Fruit fly (Drosophila melanogaster) whole organism, adult: ENCODE data around the gene CG7320.

Experiments used
- CG11617 ChIP-seq: fragments of 200-800 bp; sonication (Bioruptor generic); optimal IDR thresholded peaks from 2 replicates; lab custom pipeline; 2017; ENCODE audit warnings: mild to moderate bottlenecking, missing biosample characterization, missing genetic modification reagents, missing genetic modification characterization
- CG12768 ChIP-seq: fragments of 200-800 bp; sonication (Bioruptor generic); optimal IDR thresholded peaks from 2 replicates; lab custom pipeline; 2017; ENCODE audit warnings: missing biosample characterization, missing genetic modification characterization, mild to moderate bottlenecking, moderate library complexity, missing genetic modification reagents
- CG14711 ChIP-seq: fragments of 200-800 bp; sonication (Bioruptor generic); optimal IDR thresholded peaks from 2 replicates; lab custom pipeline; 2018; ENCODE audit warnings: missing biosample characterization, mild to moderate bottlenecking, missing genetic modification characterization, moderate library complexity
- CG1620 ChIP-seq: fragments of 200-800 bp; sonication (Bioruptor generic); optimal IDR thresholded peaks from 2 replicates; lab custom pipeline; 2016; ENCODE audit warnings: missing biosample characterization, missing genetic modification characterization
- CG33017 ChIP-seq: fragments of 200-800 bp; sonication (Bioruptor generic); optimal IDR thresholded peaks from 2 replicates; lab custom pipeline; 2018; ENCODE audit warnings: missing biosample characterization, mild to moderate bottlenecking, missing genetic modification characterization, moderate library complexity
- CG5204 ChIP-seq: fragments of 200-800 bp; sonication (Bioruptor generic); optimal IDR thresholded peaks from 2 replicates; lab custom pipeline; 2016; ENCODE audit warnings: missing biosample characterization, missing genetic modification characterization
- CG7045 ChIP-seq: fragments of 200-800 bp; sonication (Bioruptor generic); optimal IDR thresholded peaks from 2 replicates; lab custom pipeline; 2017; ENCODE audit warnings: missing biosample characterization, mild to moderate bottlenecking, missing genetic modification characterization
- CG7101 ChIP-seq: fragments of 200-800 bp; sonication (Bioruptor generic); optimal IDR thresholded peaks from 2 replicates; lab custom pipeline; 2018; ENCODE audit warnings: missing biosample characterization, mild to moderate bottlenecking, missing genetic modification characterization, moderate library complexity
- Clk ChIP-seq: fragments of 200-800 bp; sonication (Bioruptor generic); optimal IDR thresholded peaks from 2 replicates; lab custom pipeline; 2017; ENCODE audit warnings: missing biosample characterization, missing genetic modification characterization
- Crg-1 ChIP-seq: fragments of 200-800 bp; sonication (Bioruptor generic); optimal IDR thresholded peaks from 2 replicates; lab custom pipeline; 2016; ENCODE audit warnings: missing biosample characterization, missing genetic modification characterization
- Hr96 ChIP-seq: fragments of 200-800 bp; sonication (Bioruptor generic); optimal IDR thresholded peaks from 2 replicates; lab custom pipeline; 2016; ENCODE audit warnings: missing biosample characterization, missing genetic modification characterization
- Mnt ChIP-seq: fragments of 200-800 bp; sonication (Bioruptor generic); optimal IDR thresholded peaks from 2 replicates; lab custom pipeline; 2016; ENCODE audit warnings: missing biosample characterization, mild to moderate bottlenecking, missing genetic modification characterization
- bab1 ChIP-seq: fragments of 200-800 bp; sonication (Bioruptor generic); optimal IDR thresholded peaks from 3 replicates; lab custom pipeline; 2019; ENCODE audit warnings: missing biosample characterization, mild to moderate bottlenecking, missing genetic modification characterization, moderate library complexity
- cic ChIP-seq: fragments of 200-800 bp; sonication (Bioruptor generic); optimal IDR thresholded peaks from 2 replicates; lab custom pipeline; 2017; ENCODE audit warnings: missing biosample characterization, mild to moderate bottlenecking, missing genetic modification characterization, moderate library complexity
- cnc ChIP-seq, 2 experiments: fragments of >200 bp; optimal IDR thresholded peaks; 2 replicates each; lab custom pipeline; 2017
- kay ChIP-seq: fragments of 200-800 bp; sonication (Bioruptor generic); peaks from one replicate; lab custom pipeline; 2016; ENCODE audit warnings: missing biosample characterization, missing genetic modification characterization, borderline replicate concordance
- ovo ChIP-seq: fragments of 200-800 bp; sonication (Bioruptor generic); optimal IDR thresholded peaks from 2 replicates; lab custom pipeline; 2016; ENCODE audit warnings: missing biosample characterization, missing genetic modification characterization
- pad ChIP-seq: fragments of 200-800 bp; sonication (Bioruptor generic); optimal IDR thresholded peaks from 3 replicates; lab custom pipeline; 2017; ENCODE audit warnings: missing biosample characterization, missing genetic modification characterization, mild to moderate bottlenecking, moderate library complexity, missing genetic modification reagents
- tj ChIP-seq: fragments of 200-800 bp; sonication (Bioruptor generic); optimal IDR thresholded peaks from 3 replicates; lab custom pipeline; 2017; ENCODE audit warnings: missing biosample characterization, mild to moderate bottlenecking, missing genetic modification characterization, moderate library complexity
- toe ChIP-seq: fragments of 200-800 bp; sonication (Bioruptor generic); optimal IDR thresholded peaks from 2 replicates; lab custom pipeline; 2016; ENCODE audit warnings: missing biosample characterization, missing genetic modification characterization

The CG7320 gene

DNA sequence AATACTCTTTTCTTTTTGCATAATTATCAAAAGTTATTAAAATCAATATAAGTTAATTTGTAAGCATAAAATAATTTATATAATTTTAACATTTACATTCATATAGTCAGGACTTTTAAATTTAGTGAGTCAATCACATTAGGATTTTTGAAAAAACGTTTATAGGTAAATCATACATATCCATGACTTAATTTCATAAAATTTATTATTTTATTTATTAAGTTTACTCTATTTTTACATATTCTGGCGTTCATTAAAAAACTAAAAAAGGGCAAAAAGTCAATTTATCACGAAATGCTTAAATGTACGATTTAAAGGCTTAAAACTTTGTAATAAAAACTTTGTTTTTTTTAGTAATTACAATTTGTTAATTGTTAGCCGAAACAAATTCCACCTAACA is 42.9 kb downstream of the CG7320 start:
- no peak for TF ChIP-seq CG14711
- TF ChIP-seq CG5204, result no peak
- no peak for TF ChIP-seq ovo
- TF ChIP-seq toe (GFP tag; lab: Kevin White, UChicago), result no peak
- no peak for TF ChIP-seq Clk (GFP tag; lab: Kevin White, UChicago)
- TF ChIP-seq kay (GFP tag; lab: Kevin White, UChicago), result no peak
- TF ChIP-seq CG33017 (tag; lab: Kevin White, UChicago), result no peak

DNA sequence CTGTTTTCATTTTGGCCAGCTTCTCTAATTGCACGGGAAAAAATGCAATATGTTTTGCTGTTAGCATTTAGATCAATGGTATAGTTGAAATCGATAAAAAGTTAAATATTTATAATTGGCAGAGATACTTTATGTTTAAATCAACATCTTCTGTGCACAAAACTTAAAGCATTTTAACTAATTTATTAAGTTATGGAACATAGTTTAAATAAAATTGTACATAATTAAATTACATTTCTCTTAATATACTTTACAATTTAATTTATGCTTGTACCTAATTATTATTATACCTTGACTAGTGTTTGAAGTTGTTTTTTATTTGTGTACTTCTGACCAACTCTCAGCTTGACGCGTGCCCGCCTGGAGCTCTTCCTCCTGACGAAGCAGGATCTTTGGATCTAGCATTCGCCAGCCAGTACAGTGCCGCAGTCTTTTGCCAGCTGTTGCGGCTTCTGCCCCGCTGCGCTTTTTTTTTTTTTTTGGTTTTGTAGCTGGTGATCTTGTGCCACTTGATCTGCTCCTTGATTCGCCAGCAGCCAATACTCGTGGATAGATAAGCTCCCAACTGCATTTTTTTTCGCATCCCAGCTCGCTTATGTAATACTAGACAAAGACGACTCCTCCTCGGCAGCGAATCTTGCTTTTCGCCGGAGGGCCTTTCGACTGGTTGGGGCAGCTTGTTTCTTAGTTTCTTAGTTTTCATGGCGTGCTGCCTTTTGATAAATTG is 43.9 kb downstream of the CG7320 start:
- TF ChIP-seq CG12768 (no peak), Clk (GFP tag; lab: Kevin White, UChicago) (no peak), Mnt (GFP tag; lab: Kevin White, UChicago) (no peak), cic (GFP tag; lab: Kevin White, UChicago) (no peak), toe (GFP tag; lab: Kevin White, UChicago) (no peak), CG33017 (tag; lab: Kevin White, UChicago) (no peak), CG5204 (no peak), CG1620 (GFP tag; lab: Kevin White, UChicago) (no peak), CG7101 (tag; lab: Kevin White, UChicago) (no peak), CG11617 (GFP tag; lab: Kevin White, UChicago) (no peak), CG14711 (no peak), pad (GFP tag; lab: Kevin White, UChicago) (no peak), tj (GFP tag; lab: Kevin White, UChicago) (no peak), bab1 (GFP tag; lab: Kevin White, UChicago) (no peak), kay (GFP tag; lab: Kevin White, UChicago) (no peak), Crg-1 (GFP tag; lab: Kevin White, UChicago) (no peak), CG7045 (GFP tag; lab: Kevin White, UChicago) (no peak), Hr96 (GFP tag; lab: Kevin White, UChicago) (no peak)

- TF ChIP-seq kay (GFP tag; lab: Kevin White, UChicago), result no peak
- no peak for TF ChIP-seq cnc (optimal IDR thresholded peaks at IDR 0.05; lab: Kevin White, UChicago)
- no peak for TF ChIP-seq Crg-1 (GFP tag; lab: Kevin White, UChicago)
- no peak for TF ChIP-seq Hr96 (GFP tag; lab: Kevin White, UChicago)
- TF ChIP-seq tj (GFP tag; lab: Kevin White, UChicago), result no peak
- no peak for TF ChIP-seq CG11617 (GFP tag; lab: Kevin White, UChicago)
- TF ChIP-seq CG1620 (GFP tag; lab: Kevin White, UChicago), result no peak
- TF ChIP-seq Clk (GFP tag; lab: Kevin White, UChicago), result no peak
- TF ChIP-seq toe (GFP tag; lab: Kevin White, UChicago), result no peak
- no peak for TF ChIP-seq cic (GFP tag; lab: Kevin White, UChicago)
- no peak for TF ChIP-seq bab1 (GFP tag; lab: Kevin White, UChicago)
- TF ChIP-seq CG12768, result no peak
- no peak for TF ChIP-seq CG33017 (tag; lab: Kevin White, UChicago)
Measured at dm6 chr3L:18245709-18246080, 44.4 kb downstream of the CG7320 start.

DNA sequence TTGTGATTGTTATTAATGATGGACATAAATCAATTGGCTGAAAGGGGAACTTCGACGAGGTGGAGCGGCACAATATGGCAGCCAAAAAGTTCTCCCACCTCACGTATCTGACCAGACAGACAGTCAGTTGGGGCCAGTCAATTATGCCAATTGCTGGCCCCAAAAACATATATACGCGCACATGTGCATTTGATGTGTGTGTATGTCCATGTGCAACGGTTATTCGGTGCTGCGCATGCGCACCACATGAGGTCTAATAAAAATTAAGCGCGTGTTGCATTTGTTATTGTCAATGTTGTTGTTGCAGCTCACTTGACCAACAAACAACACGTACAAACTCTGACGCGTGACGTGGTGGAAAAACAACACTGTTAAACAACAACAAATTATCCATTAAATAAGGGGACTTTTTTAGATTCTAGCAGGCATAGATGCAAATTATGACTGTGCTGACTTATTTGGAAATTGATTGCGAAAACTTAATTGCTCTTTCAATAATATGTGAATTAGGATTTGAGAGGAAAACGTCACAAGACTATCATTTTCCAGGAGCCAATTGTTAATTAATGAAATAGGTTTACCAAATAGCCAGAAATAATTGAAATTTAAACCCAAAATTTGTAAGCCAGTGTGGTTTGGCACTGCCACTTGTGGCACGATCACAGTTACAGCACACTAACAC is 47.0 kb downstream of the CG7320 start:
- no peak for TF ChIP-seq kay (GFP tag; lab: Kevin White, UChicago)
- no peak for TF ChIP-seq bab1 (GFP tag; lab: Kevin White, UChicago)
- TF ChIP-seq CG7045 (GFP tag; lab: Kevin White, UChicago), result no peak
- no peak for TF ChIP-seq CG7101 (tag; lab: Kevin White, UChicago)

DNA sequence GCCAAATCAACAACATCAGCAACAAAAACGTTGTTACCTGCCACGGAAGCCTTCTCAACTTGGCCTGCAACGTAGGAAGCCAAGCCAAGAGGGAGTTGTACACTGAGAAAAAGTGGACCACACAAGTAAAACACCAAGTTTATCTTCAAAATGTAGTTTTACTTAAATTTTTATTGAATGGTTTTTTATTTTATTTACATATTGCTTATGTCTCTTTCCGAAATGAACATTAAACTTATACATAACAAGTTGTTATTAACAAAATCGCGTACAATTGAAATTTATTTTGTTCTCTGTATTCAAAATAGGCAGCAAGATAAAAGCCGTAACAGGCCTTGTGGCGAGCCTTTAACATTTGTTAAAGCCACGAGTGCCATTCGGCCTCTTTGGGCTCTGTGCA is 47.5 kb downstream of the CG7320 start:
- TF ChIP-seq kay (GFP tag; lab: Kevin White, UChicago) (no peak), tj (GFP tag; lab: Kevin White, UChicago) (no peak), cic (GFP tag; lab: Kevin White, UChicago) (no peak), cnc (optimal IDR thresholded peaks at IDR 0.05; lab: Kevin White, UChicago) (no peak), Crg-1 (GFP tag; lab: Kevin White, UChicago) (no peak)

DNA sequence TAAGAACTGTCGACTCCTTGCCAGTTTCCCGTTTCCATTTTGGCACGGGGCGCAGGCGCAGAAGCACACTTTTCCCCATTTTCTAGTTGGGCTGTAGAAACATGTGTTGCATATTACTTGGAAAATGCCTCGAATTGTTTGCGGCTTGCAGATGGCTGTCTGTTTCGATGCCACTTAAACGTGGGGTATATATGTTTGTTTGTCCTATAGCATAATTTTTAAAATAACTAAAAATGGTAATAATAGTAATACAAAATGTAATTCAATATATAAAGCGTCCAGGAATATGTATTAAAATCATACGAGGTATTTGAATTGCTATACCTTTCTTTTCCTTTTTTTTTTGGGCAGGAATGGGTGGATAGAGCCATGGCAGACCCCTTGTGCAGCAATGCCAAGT is 49.4 kb downstream of the CG7320 start:
- TF ChIP-seq cic (GFP tag; lab: Kevin White, UChicago) (no peak), kay (GFP tag; lab: Kevin White, UChicago) (no peak), Hr96 (GFP tag; lab: Kevin White, UChicago) (no peak), CG33017 (tag; lab: Kevin White, UChicago) (no peak), CG1620 (GFP tag; lab: Kevin White, UChicago) (no peak)

dm6 chr3L:18251788-18252187 is 50.5 kb downstream of the CG7320 start, which contains the start of gene CheA75a:
CheA75a (plus strand) TSS chr3L:18252088.
- TF ChIP-seq toe (GFP tag; lab: Kevin White, UChicago) (no peak), cic (GFP tag; lab: Kevin White, UChicago) (no peak), Mnt (GFP tag; lab: Kevin White, UChicago) (no peak), CG7045 (GFP tag; lab: Kevin White, UChicago) (no peak), CG12768 (no peak), CG33017 (tag; lab: Kevin White, UChicago) (no peak), CG7101 (tag; lab: Kevin White, UChicago) (no peak), CG1620 (GFP tag; lab: Kevin White, UChicago) (no peak), bab1 (GFP tag; lab: Kevin White, UChicago) (no peak), Crg-1 (GFP tag; lab: Kevin White, UChicago) (no peak), CG5204 (no peak), tj (GFP tag; lab: Kevin White, UChicago) (no peak), cnc (optimal IDR thresholded peaks at IDR 0.05; lab: Kevin White, UChicago) (no peak), kay (GFP tag; lab: Kevin White, UChicago) (no peak), ovo (no peak), pad (GFP tag; lab: Kevin White, UChicago) (no peak), Hr96 (GFP tag; lab: Kevin White, UChicago) (no peak)
